Fruit fly (Drosophila melanogaster): ENCODE results near the gene MKP-4.
A peak's percentile ranks its signal among the peaks of the same experiment; 100 is the strongest.

MKP-4 gene

dm6 chrX:19597684-19598363 lies 25.1 kb upstream of the MKP-4 start, which contains the start of gene RpS10b (continued):
- TF ChIP-seq Vsx2 (GFP tag; optimal IDR thresholded peaks at IDR 0.05; ENCODE audit: partially characterized antibody) (no peak), woc (GFP tag; optimal IDR thresholded peaks at IDR 0.05) (peak; percentile 61), Dfd (GFP tag; optimal IDR thresholded peaks at IDR 0.05) (no peak), CG32264 (GFP tag; optimal IDR thresholded peaks at IDR 0.05) (peak; percentile 40)

dm6 chrX:19598503-19598902 lies 24.4 kb upstream of the MKP-4 start:
- TF ChIP-seq Dfd (GFP tag; optimal IDR thresholded peaks at IDR 0.05) (peak; percentile 87), foxo (GFP tag; optimal IDR thresholded peaks at IDR 0.05) (no peak)

dm6 chrX:19601644-19602043 lies 21.3 kb upstream of the MKP-4 start, which contains the start of gene CG14220:
TSS of gene CG14220 (minus strand) at chrX:19601851.
- TF ChIP-seq OdsH (GFP tag; optimal IDR thresholded peaks at IDR 0.05) (no peak), Vsx2 (GFP tag; optimal IDR thresholded peaks at IDR 0.05; ENCODE audit: partially characterized antibody) (no peak), usp (GFP tag; optimal IDR thresholded peaks at IDR 0.05) (no peak), fru (GFP tag; optimal IDR thresholded peaks at IDR 0.05) (no peak), brk (GFP tag; optimal IDR thresholded peaks at IDR 0.05) (no peak), Abd-B (GFP tag; optimal IDR thresholded peaks at IDR 0.05) (no peak), Rel (GFP tag; optimal IDR thresholded peaks at IDR 0.05) (no peak), Rel (tag; optimal IDR thresholded peaks at IDR 0.05) (peak; percentile 46), Hnf4 (GFP tag; optimal IDR thresholded peaks at IDR 0.05) (peak; percentile 22), h (GFP tag; optimal IDR thresholded peaks at IDR 0.05) (peak; percentile 22), Dif (GFP tag; optimal IDR thresholded peaks at IDR 0.05; ENCODE audit: partially characterized antibody) (peak; percentile 8), Hr83 (GFP tag; optimal IDR thresholded peaks at IDR 0.05; ENCODE audit: poor library complexity, severe bottlenecking) (peak; percentile 67), CrebA (GFP tag; optimal IDR thresholded peaks at IDR 0.05; ENCODE audit: borderline replicate concordance) (no peak), dmrt93B (GFP tag; optimal IDR thresholded peaks at IDR 0.05) (no peak), psq (GFP tag; optimal IDR thresholded peaks at IDR 0.05) (no peak), ey (GFP tag; optimal IDR thresholded peaks at IDR 0.05) (no peak), GATAd (GFP tag; optimal IDR thresholded peaks at IDR 0.05) (no peak), CG32264 (GFP tag; optimal IDR thresholded peaks at IDR 0.05) (no peak), sv (GFP tag; optimal IDR thresholded peaks at IDR 0.05) (no peak), Hr78 (GFP tag; optimal IDR thresholded peaks at IDR 0.05) (no peak), HLH106 (tag; optimal IDR thresholded peaks at IDR 0.05) (peak; percentile 6), br (GFP tag; optimal IDR thresholded peaks at IDR 0.05) (no peak), Sp1 (GFP tag; optimal IDR thresholded peaks at IDR 0.05) (peak; percentile 15), pan (optimal IDR thresholded peaks at IDR 0.05) (no peak), tai (GFP tag; optimal IDR thresholded peaks at IDR 0.05) (no peak), dl (GFP tag; optimal IDR thresholded peaks at IDR 0.05; ENCODE audit: insufficient read depth in 1 of 2, partially characterized antibody in 2 of 2) (no peak)

dm6 chrX:19602483-19602882 lies 20.4 kb upstream of the MKP-4 start:
- TF ChIP-seq Hr83 (GFP tag; optimal IDR thresholded peaks at IDR 0.05; ENCODE audit: poor library complexity, severe bottlenecking) (no peak), woc (GFP tag; optimal IDR thresholded peaks at IDR 0.05) (no peak), Vsx2 (GFP tag; optimal IDR thresholded peaks at IDR 0.05; ENCODE audit: partially characterized antibody) (no peak), foxo (GFP tag; optimal IDR thresholded peaks at IDR 0.05) (no peak), OdsH (GFP tag; optimal IDR thresholded peaks at IDR 0.05) (no peak)

- TF ChIP-seq rgr (GFP tag; optimal IDR thresholded peaks at IDR 0.05): peak; percentile 43
- no peak for TF ChIP-seq tai (GFP tag; optimal IDR thresholded peaks at IDR 0.05)
- TF ChIP-seq Rel (GFP tag; optimal IDR thresholded peaks at IDR 0.05): peak; percentile 13
- no peak for TF ChIP-seq Rel (tag; optimal IDR thresholded peaks at IDR 0.05)
- no peak for TF ChIP-seq GATAd (GFP tag; optimal IDR thresholded peaks at IDR 0.05)
- no peak for TF ChIP-seq Abd-B (GFP tag; optimal IDR thresholded peaks at IDR 0.05)
- TF ChIP-seq pan (optimal IDR thresholded peaks at IDR 0.05): no peak
- TF ChIP-seq OdsH (GFP tag; optimal IDR thresholded peaks at IDR 0.05): peak; percentile 59
- no peak for TF ChIP-seq Myc (optimal IDR thresholded peaks at IDR 0.05)
- no peak for TF ChIP-seq lola (GFP tag; optimal IDR thresholded peaks at IDR 0.05)
- TF ChIP-seq usp (GFP tag; optimal IDR thresholded peaks at IDR 0.05): no peak
- TF ChIP-seq ey (GFP tag; optimal IDR thresholded peaks at IDR 0.05): peak; percentile 48
- peak; percentile 49 for TF ChIP-seq dmrt93B (GFP tag; optimal IDR thresholded peaks at IDR 0.05)
- peak; percentile 69 for TF ChIP-seq fru (GFP tag; optimal IDR thresholded peaks at IDR 0.05)
- peak; percentile 71 for TF ChIP-seq HLH106 (tag; optimal IDR thresholded peaks at IDR 0.05)
- TF ChIP-seq Sp1 (GFP tag; optimal IDR thresholded peaks at IDR 0.05): peak; percentile 30
- peak; percentile 62 for TF ChIP-seq sage (GFP tag; optimal IDR thresholded peaks at IDR 0.05)
- no peak for TF ChIP-seq Jra (GFP tag; optimal IDR thresholded peaks at IDR 0.05)
- no peak for TF ChIP-seq N (GFP tag; optimal IDR thresholded peaks at IDR 0.05)
- no peak for TF ChIP-seq CG9705 (GFP tag; optimal IDR thresholded peaks at IDR 0.05)
- TF ChIP-seq dsf (GFP tag; optimal IDR thresholded peaks at IDR 0.05; ENCODE audit: borderline replicate concordance): no peak
- no peak for TF ChIP-seq brk (GFP tag; optimal IDR thresholded peaks at IDR 0.05)
- no peak for TF ChIP-seq CG32264 (GFP tag; optimal IDR thresholded peaks at IDR 0.05)
- no peak for TF ChIP-seq Vsx2 (GFP tag; optimal IDR thresholded peaks at IDR 0.05; ENCODE audit: partially characterized antibody)
- peak; percentile 76 for TF ChIP-seq h (GFP tag; optimal IDR thresholded peaks at IDR 0.05)
- no peak for TF ChIP-seq dl (GFP tag; optimal IDR thresholded peaks at IDR 0.05; ENCODE audit: insufficient read depth in 1 of 2, partially characterized antibody in 2 of 2)
- no peak for TF ChIP-seq Dif (GFP tag; optimal IDR thresholded peaks at IDR 0.05; ENCODE audit: partially characterized antibody)
- TF ChIP-seq CrebA (GFP tag; optimal IDR thresholded peaks at IDR 0.05; ENCODE audit: borderline replicate concordance): no peak
- TF ChIP-seq Mio (GFP tag; optimal IDR thresholded peaks at IDR 0.05): no peak
- TF ChIP-seq Hr78 (GFP tag; optimal IDR thresholded peaks at IDR 0.05): no peak
Observed at dm6 chrX:19603953-19604352, 19.0 kb upstream of the MKP-4 start.

Data from whole organism, wandering third instar larva.